Worm (Caenorhabditis elegans) whole organism, L4 larva: Measurements from ENCODE around the gene rpt-4.

ENCODE experiments used
- jun-1 ChIP-seq: fragments of 150-350 bp; optimal IDR thresholded peaks from 2 replicates; lab custom pipeline; 2014; ENCODE audit warnings: missing biosample characterization, missing genetic modification reagents, missing genetic modification characterization
- nhr-48 ChIP-seq: sonication (generic microtip); optimal IDR thresholded peaks from 2 replicates; lab custom pipeline; 2016; ENCODE audit warnings: mild to moderate bottlenecking, missing genetic modification characterization, missing compliant biosample characterization
- pha-4 ChIP-seq, 2 experiments: fragments of 150-350 bp in 1 of 2; fragments of 200-800 bp in 1 of 2; sonication (Bioruptor generic) in 1 of 2; IDR thresholded peaks in 1 of 2; optimal IDR thresholded peaks in 1 of 2; 2 replicates each; pipeline versions ENCODE4 v1.3.6 to Lab custom; 2014 to 2022; ENCODE audit warnings: missing genetic modification characterization in 2 of 2, missing genetic modification reagents in 2 of 2, missing biosample characterization in 1 of 2, missing compliant biosample characterization in 1 of 2
- pqm-1 ChIP-seq: sonication (generic microtip); optimal IDR thresholded peaks from 2 replicates; lab custom pipeline; 2017; ENCODE audit warnings: missing biosample characterization, missing genetic modification characterization

DNA sequence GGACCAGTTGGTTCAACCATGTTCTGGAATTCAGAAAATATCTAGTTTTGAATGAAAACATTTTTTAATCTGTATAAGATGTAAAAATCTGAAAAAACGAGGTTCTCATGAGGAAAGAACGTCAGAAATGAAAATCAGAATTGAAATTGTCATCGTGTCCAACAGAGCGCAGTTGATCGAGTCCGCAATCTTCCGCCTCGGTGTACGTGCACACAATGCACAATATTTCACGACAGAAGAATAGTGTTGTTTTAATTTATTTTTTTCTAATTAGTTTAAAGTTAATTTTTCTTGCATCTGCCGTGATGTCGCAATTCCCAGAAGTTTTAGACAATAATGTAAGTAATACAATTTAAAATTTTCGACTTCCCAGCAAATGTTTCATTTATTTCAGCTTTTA, 2.4 kb downstream of the rpt-4 start, which contains the start of gene nfyc-1:
- TF ChIP-seq nhr-48 (no peak), pha-4 (GFP tag; IDR thresholded peaks at IDR 0.05; lab: Robert Waterston, UW) (no peak), pha-4 (tag; optimal IDR thresholded peaks at IDR 0.05; lab: Kevin White, UChicago) (no peak), jun-1 (no peak), pqm-1 (tag; lab: Kevin White, UChicago) (no peak)
